Fruit fly (Drosophila melanogaster) whole organism, adult: Measurements from ENCODE around the gene Mkp3.

Experiments used
- CG7101 ChIP-seq: fragments of 200-800 bp; sonication (Bioruptor generic); optimal IDR thresholded peaks from 2 replicates; lab custom pipeline; 2018; ENCODE audit warnings: missing biosample characterization, mild to moderate bottlenecking, missing genetic modification characterization, moderate library complexity
- Mnt ChIP-seq: fragments of 200-800 bp; sonication (Bioruptor generic); optimal IDR thresholded peaks from 2 replicates; lab custom pipeline; 2016; ENCODE audit warnings: missing biosample characterization, mild to moderate bottlenecking, missing genetic modification characterization
- pad ChIP-seq: fragments of 200-800 bp; sonication (Bioruptor generic); optimal IDR thresholded peaks from 3 replicates; lab custom pipeline; 2017; ENCODE audit warnings: missing biosample characterization, missing genetic modification characterization, mild to moderate bottlenecking, moderate library complexity, missing genetic modification reagents
- tj ChIP-seq: fragments of 200-800 bp; sonication (Bioruptor generic); optimal IDR thresholded peaks from 3 replicates; lab custom pipeline; 2017; ENCODE audit warnings: missing biosample characterization, mild to moderate bottlenecking, missing genetic modification characterization, moderate library complexity

Gene Mkp3

dm6 chr3L:19016805-19017161 is 69.4 kb downstream of the Mkp3 start:
- no peak for TF ChIP-seq pad (GFP tag; lab: Kevin White, UChicago)
- no peak for TF ChIP-seq CG7101 (tag; lab: Kevin White, UChicago)
- no peak for TF ChIP-seq tj
- no peak for TF ChIP-seq Mnt (GFP tag; lab: Kevin White, UChicago)
